Worm (Caenorhabditis elegans): ENCODE results near the gene hoe-1.
"Not testable (repeated sequence)": the region's sequence is repeated elsewhere in the genome, so short reads cannot be mapped to it uniquely, and the experiment has no call there.

- not testable (repeated sequence) for TF ChIP-seq ces-1 (GFP tag; optimal IDR thresholded peaks at IDR 0.05); aly-2 (tag; optimal IDR thresholded peaks at IDR 0.05); egl-27 (tag; optimal IDR thresholded peaks at IDR 0.05); cey-2 (tag; optimal IDR thresholded peaks at IDR 0.05; ENCODE audit: borderline replicate concordance, insufficient read depth); hlh-11 (tag; optimal IDR thresholded peaks at IDR 0.05); lin-13 (GFP tag; optimal IDR thresholded peaks at IDR 0.05); unc-130 (GFP tag; optimal IDR thresholded peaks at IDR 0.05); pqm-1 (tag; optimal IDR thresholded peaks at IDR 0.05)
These were observed 22.8 kb downstream of the hoe-1 start for ce11 chrIV:4721247-4721646.
